Worm (Caenorhabditis elegans): ENCODE results near the gene bicd-1.

bicd-1 gene

DNA sequence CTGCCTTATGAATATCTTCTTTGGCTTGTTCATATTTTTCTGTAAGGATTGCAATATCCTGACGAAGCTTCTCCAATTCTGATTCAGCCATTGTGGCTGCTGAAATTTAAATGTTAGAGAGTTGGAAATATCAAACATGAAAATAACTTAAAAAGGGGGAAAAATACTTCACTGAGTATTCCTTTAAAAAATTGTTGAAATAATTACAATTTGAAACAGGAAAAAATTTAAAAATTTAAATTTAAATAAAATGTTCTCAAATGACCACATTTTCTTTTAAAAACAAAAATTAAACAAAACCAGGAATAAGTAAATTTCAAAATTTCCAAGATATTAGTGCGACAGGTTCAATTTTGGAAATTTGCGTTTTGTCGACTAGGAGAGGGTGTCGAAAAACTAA, at the start of gene bicd-1:
Gene bicd-1 (minus strand): TSS at position 101 of the 400 bp plus-strand sequence.
- TF ChIP-seq F13H6.1 (tag; optimal IDR thresholded peaks at IDR 0.05) (no peak), snpc-4 (tag; optimal IDR thresholded peaks at IDR 0.05) (no peak), unc-55 (GFP tag; optimal IDR thresholded peaks at IDR 0.05) (no peak), mab-5 (tag; optimal IDR thresholded peaks at IDR 0.05) (no peak), alr-1 (tag; optimal IDR thresholded peaks at IDR 0.05) (no peak), dmd-4 (tag; optimal IDR thresholded peaks at IDR 0.05) (no peak), nhr-129 (tag; optimal IDR thresholded peaks at IDR 0.05) (no peak), unc-62 (GFP tag; optimal IDR thresholded peaks at IDR 0.05) (no peak), nhr-10 (tag; optimal IDR thresholded peaks at IDR 0.05) (no peak), sma-9 (GFP tag; optimal IDR thresholded peaks at IDR 0.05) (no peak), sma-9 (tag; optimal IDR thresholded peaks at IDR 0.05) (no peak), ztf-4 (tag; optimal IDR thresholded peaks at IDR 0.05) (no peak), zag-1 (tag; optimal IDR thresholded peaks at IDR 0.05) (no peak), peb-1 (tag; optimal IDR thresholded peaks at IDR 0.05) (no peak)

DNA sequence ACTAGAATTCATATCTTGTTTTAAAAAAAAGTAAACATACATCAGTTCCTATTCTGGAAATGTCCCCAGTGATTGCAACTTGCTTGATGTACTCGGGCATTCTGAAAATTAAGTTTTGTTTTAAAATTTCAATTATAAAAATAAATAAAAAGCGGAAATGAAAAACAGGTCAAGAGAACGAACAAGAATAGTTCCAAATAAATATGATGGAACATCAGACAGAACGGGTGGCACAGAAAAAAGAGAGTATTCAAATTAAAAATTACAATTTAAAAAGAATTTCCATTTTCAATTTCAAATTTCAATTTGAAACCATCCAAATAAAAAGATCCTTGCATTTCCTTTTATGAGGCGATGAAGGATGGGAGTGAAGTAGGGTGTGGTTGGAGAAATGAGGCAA, 49.1 kb upstream of the bicd-1 start, which contains the start of gene C01B10.3:
Gene C01B10.3 (minus strand): TSS at position 101 of the 400 bp plus-strand sequence.
- no peak for TF ChIP-seq ceh-82 (tag; optimal IDR thresholded peaks at IDR 0.05)
- TF ChIP-seq nhr-21 (tag; optimal IDR thresholded peaks at IDR 0.05) = no peak
- no peak for TF ChIP-seq mbf-1 (tag; optimal IDR thresholded peaks at IDR 0.05)
- TF ChIP-seq unc-62 (GFP tag; optimal IDR thresholded peaks at IDR 0.05) = no peak
- TF ChIP-seq alr-1 (tag; optimal IDR thresholded peaks at IDR 0.05) = no peak
- no peak for TF ChIP-seq lin-11 (tag; optimal IDR thresholded peaks at IDR 0.05)
- TF ChIP-seq nhr-12 (tag; optimal IDR thresholded peaks at IDR 0.05) = no peak
- TF ChIP-seq blmp-1 (tag; optimal IDR thresholded peaks at IDR 0.05; ENCODE audit: insufficient read depth) = no peak
- no peak for TF ChIP-seq mab-5 (tag; optimal IDR thresholded peaks at IDR 0.05)
- TF ChIP-seq sem-4 (tag; optimal IDR thresholded peaks at IDR 0.05) = no peak
- TF ChIP-seq nhr-129 (tag; optimal IDR thresholded peaks at IDR 0.05) = no peak
- TF ChIP-seq zag-1 (tag; optimal IDR thresholded peaks at IDR 0.05) = no peak
- no peak for TF ChIP-seq dmd-4 (tag; optimal IDR thresholded peaks at IDR 0.05)
- no peak for TF ChIP-seq peb-1 (tag; optimal IDR thresholded peaks at IDR 0.05)
- no peak for TF ChIP-seq ceh-16 (tag; optimal IDR thresholded peaks at IDR 0.05)
- no peak for TF ChIP-seq nhr-10 (tag; optimal IDR thresholded peaks at IDR 0.05)
- TF ChIP-seq ama-1 (optimal IDR thresholded peaks at IDR 0.05) = no peak
- no peak for TF ChIP-seq crh-2 (tag; optimal IDR thresholded peaks at IDR 0.05)

DNA sequence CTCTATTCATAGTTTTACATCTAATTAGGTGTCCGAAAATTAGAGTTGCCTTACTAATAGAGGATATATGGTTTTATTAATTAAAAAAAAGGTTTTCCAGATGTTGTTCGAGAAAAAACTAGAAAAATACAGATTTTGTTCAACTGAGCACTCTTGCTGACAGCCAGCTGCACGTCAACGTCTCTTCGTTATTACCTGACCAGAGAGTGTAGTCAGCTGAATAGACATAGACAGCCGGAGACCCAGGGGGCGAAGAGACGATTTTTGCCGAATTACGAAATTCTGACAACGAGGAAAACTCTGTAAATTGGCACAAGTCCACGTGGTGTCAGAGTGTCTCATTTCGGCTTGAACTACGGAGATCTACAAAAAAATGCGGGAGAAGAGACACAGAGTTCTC, 46.5 kb upstream of the bicd-1 start:
- peak; percentile 22 for TF ChIP-seq crh-2 (tag; optimal IDR thresholded peaks at IDR 0.05)
- TF ChIP-seq nhr-129 (tag; optimal IDR thresholded peaks at IDR 0.05) = peak; percentile 52
- peak in 1 of 2 experiments; percentile 18 for TF ChIP-seq lsy-2 (tag; optimal IDR thresholded peaks at IDR 0.05)
- peak; percentile 11 for TF ChIP-seq gmeb-1 (tag; optimal IDR thresholded peaks at IDR 0.05)
- TF ChIP-seq unc-55 (GFP tag; optimal IDR thresholded peaks at IDR 0.05) = peak; percentile 38
- TF ChIP-seq blmp-1 (tag; optimal IDR thresholded peaks at IDR 0.05; ENCODE audit: insufficient read depth) = no peak
- TF ChIP-seq fos-1 (tag; optimal IDR thresholded peaks at IDR 0.05) = peak; percentile 22
- no peak for TF ChIP-seq zag-1 (tag; optimal IDR thresholded peaks at IDR 0.05)

DNA sequence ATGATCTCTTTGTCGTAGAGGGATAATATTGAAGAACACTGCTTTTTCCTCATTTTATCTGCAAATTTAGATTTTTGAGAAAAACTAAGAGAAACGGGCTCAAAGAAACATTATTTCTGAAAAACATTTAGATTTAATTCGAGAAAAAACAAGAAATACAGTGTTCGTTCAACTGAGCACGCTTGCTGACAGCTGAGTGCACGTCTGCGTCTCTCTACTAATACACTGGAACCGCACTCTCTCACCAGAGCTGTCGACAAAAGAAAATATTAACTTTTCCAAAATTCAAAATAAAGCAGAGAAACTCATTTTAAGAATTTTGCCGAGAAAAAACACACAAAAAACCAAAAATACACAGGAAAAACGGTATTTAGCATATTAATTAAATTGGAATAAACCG, 41.2 kb upstream of the bicd-1 start, which contains the start of gene drh-1:
Gene drh-1 (minus strand): TSS at position 58 of the 400 bp plus-strand sequence.
- no peak for TF ChIP-seq skn-1 (tag; optimal IDR thresholded peaks at IDR 0.05)
- peak; percentile 51 for TF ChIP-seq C34F6.9 (tag; optimal IDR thresholded peaks at IDR 0.05)
- peak in 1 of 2 experiments; percentile 64 for TF ChIP-seq lsy-2 (tag; optimal IDR thresholded peaks at IDR 0.05)

DNA sequence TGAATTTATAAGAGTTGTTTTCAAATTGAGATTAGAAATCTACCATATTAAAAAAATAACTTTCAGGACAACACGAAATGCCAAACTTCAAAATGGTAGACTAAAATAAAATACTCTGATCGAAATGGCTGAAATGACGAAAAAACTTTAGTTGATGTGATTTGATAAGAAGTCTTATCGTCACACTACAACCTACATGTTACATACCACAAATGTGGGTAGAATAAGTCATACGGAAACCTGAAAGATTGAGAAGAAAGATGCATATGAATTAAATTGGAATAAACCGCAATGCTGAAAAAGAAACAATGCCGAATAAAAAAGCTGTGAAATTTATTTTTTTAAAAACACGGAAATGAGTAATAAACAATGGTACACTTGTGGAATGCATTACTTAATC, 34.9 kb upstream of the bicd-1 start:
- TF ChIP-seq fos-1 (tag; optimal IDR thresholded peaks at IDR 0.05) = peak; percentile 18
- no peak for TF ChIP-seq Y55F3AM.14 (GFP tag; optimal IDR thresholded peaks at IDR 0.05)

DNA sequence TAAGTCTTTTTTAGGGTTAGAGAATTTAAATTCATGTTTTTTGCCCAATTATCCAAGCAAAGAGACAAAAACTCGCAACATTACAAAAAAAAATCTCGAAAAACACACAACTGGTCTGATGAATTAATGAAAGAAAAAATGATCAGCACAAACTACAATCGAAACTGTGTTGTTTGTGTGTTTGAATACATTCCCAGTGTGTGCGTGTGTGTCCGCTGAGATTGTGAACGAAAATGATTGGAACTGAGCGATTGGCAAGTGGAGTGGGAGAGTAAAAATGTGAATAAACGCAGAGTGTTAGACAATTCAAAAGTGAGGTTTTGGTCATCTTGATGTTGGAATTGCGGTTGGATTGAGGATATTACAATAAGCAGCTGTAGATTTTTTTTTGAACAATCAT, 34.4 kb upstream of the bicd-1 start:
- TF ChIP-seq sem-4 (tag; optimal IDR thresholded peaks at IDR 0.05) = no peak
- no peak for TF ChIP-seq mdl-1 (tag; optimal IDR thresholded peaks at IDR 0.05)
- no peak for TF ChIP-seq aly-2 (tag; optimal IDR thresholded peaks at IDR 0.05)
- no peak for TF ChIP-seq nhr-21 (tag; optimal IDR thresholded peaks at IDR 0.05)
- TF ChIP-seq egl-27 (tag; optimal IDR thresholded peaks at IDR 0.05) = no peak
- no peak for TF ChIP-seq lsy-2 (tag; optimal IDR thresholded peaks at IDR 0.05)
- no peak for TF ChIP-seq mbf-1 (tag; optimal IDR thresholded peaks at IDR 0.05)
- no peak for TF ChIP-seq ztf-1 (GFP tag; conservative IDR thresholded peaks at IDR 0.05)
- TF ChIP-seq nhr-25 (tag; optimal IDR thresholded peaks at IDR 0.05) = peak; percentile 17
- no peak for TF ChIP-seq ztf-11 (tag; optimal IDR thresholded peaks at IDR 0.05)
- no peak for TF ChIP-seq ama-1 (optimal IDR thresholded peaks at IDR 0.05)
- TF ChIP-seq C34F6.9 (tag; optimal IDR thresholded peaks at IDR 0.05) = peak; percentile 10
- TF ChIP-seq skn-1 (tag; optimal IDR thresholded peaks at IDR 0.05) = no peak
- TF ChIP-seq gmeb-1 (tag; optimal IDR thresholded peaks at IDR 0.05) = no peak
- no peak for TF ChIP-seq nhr-237 (tag; optimal IDR thresholded peaks at IDR 0.05)
- TF ChIP-seq dmd-4 (tag; optimal IDR thresholded peaks at IDR 0.05) = no peak
